Worm (Caenorhabditis elegans) whole organism, midembryonic: ENCODE data around the gene ppm-2.

Source experiments
- T22C8.4 ChIP-seq: fragments of 200-800 bp; sonication (Bioruptor generic); IDR thresholded peaks from 2 replicates; pipeline ENCODE4 v1.3.6; 2022; ENCODE audit warnings: missing genetic modification characterization, missing compliant biosample characterization
- flt-1 ChIP-seq: fragments of 200-800 bp; sonication (Bioruptor generic); IDR thresholded peaks from 2 replicates; pipeline ENCODE4 v1.3.6; 2022; ENCODE audit warnings: missing genetic modification characterization, missing compliant biosample characterization
- tab-1 ChIP-seq: fragments of 200-800 bp; sonication (Bioruptor generic); IDR thresholded peaks from 2 replicates; pipeline ENCODE4 v1.3.6; 2022; ENCODE audit warnings: missing genetic modification characterization, missing compliant biosample characterization
- ztf-23 ChIP-seq: fragments of 200-800 bp; sonication (Bioruptor generic); IDR thresholded peaks from 2 replicates; pipeline ENCODE4 v1.3.6; 2022; ENCODE audit warnings: missing genetic modification reagents, missing genetic modification characterization, missing compliant biosample characterization

ce11 chrIII:4655402-4655801 lies 5.1 kb downstream of the ppm-2 start, which contains the start of gene T23F11.2:
- TF ChIP-seq T22C8.4 (GFP tag; lab: Robert Waterston, UW) (no peak), ztf-23 (GFP tag; lab: Robert Waterston, UW) (no peak), tab-1 (GFP tag; lab: Robert Waterston, UW) (no peak), flt-1 (no peak)
